Fruit fly (Drosophila melanogaster): ENCODE results near the gene Col4a1.

The Col4a1 gene

dm6 chr2L:5059645-5060254 lies 30.3 kb downstream of the Col4a1 start, which contains the start of gene Rpn11:
TSS of gene Rpn11 (minus strand) at chr2L:5059790.
- TF ChIP-seq Myc (optimal IDR thresholded peaks at IDR 0.05) (no peak), insv (optimal IDR thresholded peaks at IDR 0.05) (no peak), h (optimal IDR thresholded peaks at IDR 0.05) (no peak), Sin3A (optimal IDR thresholded peaks at IDR 0.05) (no peak), ttk (optimal IDR thresholded peaks at IDR 0.05) (no peak), psq (optimal IDR thresholded peaks at IDR 0.05) (no peak)

- TF ChIP-seq ttk (optimal IDR thresholded peaks at IDR 0.05) (no peak), Myc (optimal IDR thresholded peaks at IDR 0.05) (no peak), insv (optimal IDR thresholded peaks at IDR 0.05) (no peak), Sin3A (optimal IDR thresholded peaks at IDR 0.05) (no peak), psq (optimal IDR thresholded peaks at IDR 0.05) (no peak), h (optimal IDR thresholded peaks at IDR 0.05) (no peak)
Measured at dm6 chr2L:5060515-5060914, 31.1 kb downstream of the Col4a1 start, which contains the start of gene qtc. TSS of gene qtc (plus strand) at chr2L:5060815.

dm6 chr2L:5060952-5061478 lies 31.6 kb downstream of the Col4a1 start:
- no peak for TF ChIP-seq Myc (optimal IDR thresholded peaks at IDR 0.05)
- no peak for TF ChIP-seq h (optimal IDR thresholded peaks at IDR 0.05)
- TF ChIP-seq ttk (optimal IDR thresholded peaks at IDR 0.05) = no peak
- TF ChIP-seq Sin3A (optimal IDR thresholded peaks at IDR 0.05) = no peak
- no peak for TF ChIP-seq psq (optimal IDR thresholded peaks at IDR 0.05)
- no peak for TF ChIP-seq insv (optimal IDR thresholded peaks at IDR 0.05)

dm6 chr2L:5062799-5063404 lies 33.5 kb downstream of the Col4a1 start:
- TF ChIP-seq insv (optimal IDR thresholded peaks at IDR 0.05) (no peak), Sin3A (optimal IDR thresholded peaks at IDR 0.05) (no peak), ttk (optimal IDR thresholded peaks at IDR 0.05) (no peak), h (optimal IDR thresholded peaks at IDR 0.05) (no peak), Myc (optimal IDR thresholded peaks at IDR 0.05) (no peak), psq (optimal IDR thresholded peaks at IDR 0.05) (no peak)

dm6 chr2L:5063936-5064335 lies 34.5 kb downstream of the Col4a1 start:
- TF ChIP-seq psq (optimal IDR thresholded peaks at IDR 0.05) (no peak), h (optimal IDR thresholded peaks at IDR 0.05) (no peak), Myc (optimal IDR thresholded peaks at IDR 0.05) (no peak), Sin3A (optimal IDR thresholded peaks at IDR 0.05) (no peak), ttk (optimal IDR thresholded peaks at IDR 0.05) (no peak), insv (optimal IDR thresholded peaks at IDR 0.05) (no peak)

- no peak for TF ChIP-seq h (optimal IDR thresholded peaks at IDR 0.05)
- no peak for TF ChIP-seq Myc (optimal IDR thresholded peaks at IDR 0.05)
- TF ChIP-seq insv (optimal IDR thresholded peaks at IDR 0.05) = no peak
- TF ChIP-seq Sin3A (optimal IDR thresholded peaks at IDR 0.05) = no peak
- no peak for TF ChIP-seq psq (optimal IDR thresholded peaks at IDR 0.05)
- no peak for TF ChIP-seq ttk (optimal IDR thresholded peaks at IDR 0.05)
Measured at dm6 chr2L:5070797-5071579, 41.6 kb downstream of the Col4a1 start, which contains the start of gene RpL37A. TSS of gene RpL37A (plus strand) at chr2L:5070957.

dm6 chr2L:5072357-5072756 lies 42.9 kb downstream of the Col4a1 start:
- TF ChIP-seq ttk (optimal IDR thresholded peaks at IDR 0.05) (no peak), insv (optimal IDR thresholded peaks at IDR 0.05) (no peak), psq (optimal IDR thresholded peaks at IDR 0.05) (no peak), Sin3A (optimal IDR thresholded peaks at IDR 0.05) (no peak), h (optimal IDR thresholded peaks at IDR 0.05) (no peak), Myc (optimal IDR thresholded peaks at IDR 0.05) (no peak)

- TF ChIP-seq Myc (optimal IDR thresholded peaks at IDR 0.05) (no peak), ttk (optimal IDR thresholded peaks at IDR 0.05) (no peak), insv (optimal IDR thresholded peaks at IDR 0.05) (no peak), psq (optimal IDR thresholded peaks at IDR 0.05) (no peak), Sin3A (optimal IDR thresholded peaks at IDR 0.05) (no peak), h (optimal IDR thresholded peaks at IDR 0.05) (no peak)
Measured at dm6 chr2L:5079200-5079599, 49.8 kb downstream of the Col4a1 start.

dm6 chr2L:5080225-5080867 lies 50.9 kb downstream of the Col4a1 start:
- TF ChIP-seq ttk (optimal IDR thresholded peaks at IDR 0.05) = no peak
- TF ChIP-seq Myc (optimal IDR thresholded peaks at IDR 0.05) = no peak
- TF ChIP-seq h (optimal IDR thresholded peaks at IDR 0.05) = no peak
- TF ChIP-seq psq (optimal IDR thresholded peaks at IDR 0.05) = no peak
- TF ChIP-seq insv (optimal IDR thresholded peaks at IDR 0.05) = no peak
- TF ChIP-seq Sin3A (optimal IDR thresholded peaks at IDR 0.05) = no peak

- TF ChIP-seq Sin3A (optimal IDR thresholded peaks at IDR 0.05) (no peak), psq (optimal IDR thresholded peaks at IDR 0.05) (no peak)
Measured at dm6 chr2L:5084586-5085257, 55.3 kb downstream of the Col4a1 start.

- no peak for TF ChIP-seq Myc (optimal IDR thresholded peaks at IDR 0.05)
- TF ChIP-seq Sin3A (optimal IDR thresholded peaks at IDR 0.05) = no peak
- no peak for TF ChIP-seq h (optimal IDR thresholded peaks at IDR 0.05)
- TF ChIP-seq ttk (optimal IDR thresholded peaks at IDR 0.05) = no peak
- TF ChIP-seq insv (optimal IDR thresholded peaks at IDR 0.05) = no peak
- TF ChIP-seq psq (optimal IDR thresholded peaks at IDR 0.05) = no peak
Measured at dm6 chr2L:5085561-5085960, 56.2 kb downstream of the Col4a1 start.

Measured in Kc167 (cell line).